Fruit fly (Drosophila melanogaster): Measurements from ENCODE around the gene CG33995.
A peak's percentile ranks its signal among the peaks of the same experiment; 100 is the strongest.

- TF ChIP-seq cic (GFP tag; optimal IDR thresholded peaks at IDR 0.05) (no peak), CG5204 (GFP tag; optimal IDR thresholded peaks at IDR 0.05) (no peak), Crg-1 (GFP tag; optimal IDR thresholded peaks at IDR 0.05) (no peak), toe (GFP tag; optimal IDR thresholded peaks at IDR 0.05) (no peak), Mnt (GFP tag; optimal IDR thresholded peaks at IDR 0.05) (no peak), Clk (GFP tag; optimal IDR thresholded peaks at IDR 0.05) (no peak), CG11617 (GFP tag; optimal IDR thresholded peaks at IDR 0.05) (no peak), pad (GFP tag; optimal IDR thresholded peaks at IDR 0.05) (no peak), bab1 (GFP tag; optimal IDR thresholded peaks at IDR 0.05) (no peak), tj (GFP tag; optimal IDR thresholded peaks at IDR 0.05) (peak; percentile 94), CG1620 (GFP tag; optimal IDR thresholded peaks at IDR 0.05) (no peak), ovo (GFP tag; optimal IDR thresholded peaks at IDR 0.05) (no peak)
These were observed 46.6 kb downstream of the CG33995 start for dm6 chr2L:5089642-5090041.

Measured in whole organism, adult.